Worm (Caenorhabditis elegans): ENCODE data around the gene wrk-1.

DNA sequence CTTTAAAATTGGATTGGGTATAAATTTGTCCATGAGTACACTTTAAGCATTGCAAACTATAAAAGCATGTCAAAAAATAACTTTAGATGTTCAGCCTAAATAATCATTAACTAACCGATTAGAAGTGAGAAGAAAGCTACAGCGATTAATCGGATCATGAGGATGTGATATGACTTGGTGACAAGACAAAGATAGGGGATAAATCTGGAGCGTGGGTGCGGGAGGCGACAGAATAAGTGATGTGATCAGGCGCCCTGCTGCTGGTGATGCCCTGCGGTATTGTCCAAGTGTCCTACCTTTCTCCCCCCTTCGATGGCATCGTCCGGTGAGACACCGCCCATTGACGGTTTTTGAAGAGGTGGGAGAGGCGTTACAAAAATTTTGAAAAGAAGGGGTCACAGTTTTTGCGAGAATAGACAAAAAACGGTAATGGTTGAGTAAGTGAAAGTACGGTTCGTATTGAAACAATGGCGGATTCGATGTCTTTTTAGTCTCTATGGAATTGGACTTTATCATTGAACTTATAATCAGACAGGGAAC, 7.7 kb downstream of the wrk-1 start, which contains the start of gene F41D9.2:
- TF ChIP-seq zag-1 (tag; optimal IDR thresholded peaks at IDR 0.05) (no peak), lin-13 (GFP tag; optimal IDR thresholded peaks at IDR 0.05) (no peak), ama-1 (optimal IDR thresholded peaks at IDR 0.05) (no peak), Y55F3AM.14 (GFP tag; optimal IDR thresholded peaks at IDR 0.05) (no peak), blmp-1 (tag; optimal IDR thresholded peaks at IDR 0.05; ENCODE audit: insufficient read depth) (peak; percentile 61)
